Worm (Caenorhabditis elegans) whole organism, early embryonic: Measurements from ENCODE around the gene ugt-42.

Experiments
- ama-1 ChIP-seq: fragments of 150-350 bp; optimal IDR thresholded peaks from 2 replicates; lab custom pipeline; 2014
- flt-1 ChIP-seq: fragments of 200-800 bp; sonication (Bioruptor generic); IDR thresholded peaks from 2 replicates; pipeline ENCODE4 v1.3.6; 2022; ENCODE audit warnings: missing genetic modification characterization, missing compliant biosample characterization
- pes-1 ChIP-seq: fragments of 200-800 bp; sonication (Bioruptor generic); IDR thresholded peaks from 2 replicates; pipeline ENCODE4 v1.3.6; 2022; ENCODE audit warnings: missing genetic modification reagents, missing genetic modification characterization, missing compliant biosample characterization

DNA sequence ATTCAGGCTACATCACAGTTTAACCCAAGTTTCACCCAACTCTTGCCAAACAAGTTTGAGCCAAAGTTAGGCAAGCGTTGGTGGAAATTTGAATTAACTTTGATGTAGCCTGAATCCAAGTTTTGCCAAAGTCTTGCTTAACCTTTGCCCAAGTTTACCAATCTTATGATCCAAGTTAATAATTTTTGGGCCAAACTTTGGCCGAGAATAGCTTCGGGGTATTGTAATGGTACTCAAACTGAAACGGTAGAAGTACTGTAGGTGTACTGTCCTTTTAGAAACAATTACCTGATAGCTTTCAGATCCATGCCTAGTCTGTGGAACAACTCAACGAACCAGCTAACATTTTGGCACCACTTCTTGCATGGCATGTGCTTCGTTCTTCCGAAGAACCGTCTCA is 46.8 kb upstream of the ugt-42 start, which contains the start of gene nhr-251:
- TF ChIP-seq ama-1 (lab: Kevin White, UChicago) (no peak), pes-1 (GFP tag; lab: Robert Waterston, UW) (no peak), flt-1 (GFP tag; lab: Robert Waterston, UW) (no peak)
